Fruit fly (Drosophila melanogaster): ENCODE results near the gene Rh4.

DNA sequence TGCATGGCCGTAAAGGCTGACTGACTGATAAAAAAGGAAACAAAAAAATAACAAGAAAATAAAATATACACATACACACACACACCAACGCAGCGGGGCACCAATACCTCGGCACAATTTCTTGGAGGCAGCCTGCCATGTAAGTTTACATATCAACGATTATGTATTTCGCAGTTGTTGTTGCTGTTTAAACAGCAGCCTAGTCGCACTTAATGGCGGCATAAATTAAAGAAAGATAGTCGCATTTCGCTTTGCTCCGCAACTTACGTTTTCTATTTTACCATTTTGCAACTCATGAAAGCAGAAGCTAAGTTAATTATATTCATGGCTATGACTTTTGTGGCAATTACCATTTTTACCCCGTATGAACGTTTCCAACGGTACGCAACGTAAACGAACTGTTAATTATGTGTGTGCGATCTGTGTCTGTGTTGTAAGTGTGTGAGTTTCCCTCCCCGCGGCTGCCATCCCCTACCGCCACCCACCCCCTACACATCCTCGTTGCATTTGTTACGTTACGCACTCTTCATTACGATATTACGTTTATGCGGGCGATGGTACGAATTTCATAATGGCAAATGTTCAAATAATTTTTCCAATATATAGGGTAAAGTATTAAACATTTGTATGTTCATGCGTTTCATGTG lies 7.8 kb downstream of the Rh4 start:
- TF ChIP-seq insv (optimal IDR thresholded peaks at IDR 0.05) (no peak), ttk (optimal IDR thresholded peaks at IDR 0.05) (no peak), Sin3A (optimal IDR thresholded peaks at IDR 0.05) (no peak), psq (optimal IDR thresholded peaks at IDR 0.05) (no peak)

Measured in Kc167 (cell line).